Fruit fly (Drosophila melanogaster): Measurements from ENCODE around the gene t-cup.

- TF ChIP-seq CG9948 (tag; optimal IDR thresholded peaks at IDR 0.05) (no peak), CG10348 (GFP tag; IDR thresholded peaks at IDR 0.05) (no peak), CG4496 (GFP tag; IDR thresholded peaks at IDR 0.05) (no peak), Ets98B (GFP tag; IDR thresholded peaks at IDR 0.05) (no peak), CG17806 (tag; optimal IDR thresholded peaks at IDR 0.05) (no peak), Pif1B (GFP tag; optimal IDR thresholded peaks at IDR 0.05) (no peak), EcR (GFP tag; optimal IDR thresholded peaks at IDR 0.05) (no peak), fd96Ca (GFP tag; IDR thresholded peaks at IDR 0.05) (no peak), CG15710 (tag; optimal IDR thresholded peaks at IDR 0.05) (no peak)
These were observed 44.9 kb upstream of the t-cup start for dm6 chr2L:12542018-12542417.
